Fruit fly (Drosophila melanogaster): ENCODE measurements around the gene Cad96Ca.

The Cad96Ca gene

DNA sequence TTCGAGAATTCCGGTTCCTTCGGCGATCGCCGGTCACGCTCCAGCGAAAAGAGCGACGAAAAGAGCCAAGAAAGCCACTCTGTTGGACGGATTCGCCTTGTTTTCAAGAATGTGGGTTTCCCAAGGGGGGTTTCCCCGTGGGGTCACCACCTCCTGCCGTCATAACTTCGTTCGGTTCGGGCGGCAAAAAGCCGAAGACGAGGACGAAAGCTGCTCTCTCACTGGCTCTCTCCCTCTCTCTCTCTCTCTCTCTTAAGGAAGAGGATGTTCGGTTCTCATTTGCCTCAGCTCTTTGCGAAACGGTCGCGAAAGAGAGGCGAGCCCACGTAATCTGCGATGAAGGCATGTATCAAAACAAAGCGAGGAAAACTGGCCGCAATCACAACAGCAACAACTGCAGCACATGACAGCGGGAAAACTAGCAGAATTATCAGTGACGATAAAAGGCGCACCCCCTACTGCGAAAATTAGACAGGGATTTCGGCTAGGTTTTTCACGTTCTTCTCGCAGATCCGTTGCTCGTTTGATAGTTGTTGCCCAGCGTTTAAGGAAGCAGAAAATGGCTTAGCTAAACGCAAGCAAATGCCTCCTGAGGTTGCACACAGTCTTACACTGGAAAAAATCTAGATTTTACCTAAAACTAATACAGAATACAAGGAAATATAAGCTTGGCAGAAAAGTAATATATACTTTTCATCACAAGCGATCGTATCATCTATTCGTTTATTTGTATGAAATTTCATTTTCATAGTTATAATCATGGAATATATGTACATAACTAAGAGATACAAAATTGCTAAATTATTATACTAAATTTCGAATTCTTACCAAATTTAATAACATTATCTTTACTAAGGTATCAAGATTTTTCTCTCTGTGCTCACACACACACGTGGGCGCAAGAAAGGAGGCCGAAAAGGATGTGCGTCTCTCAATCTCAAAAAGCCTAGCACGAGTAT is 24.3 kb downstream of the Cad96Ca start, which contains the start of gene dan (continued):
- no peak for TF ChIP-seq dm (GFP tag; optimal IDR thresholded peaks at IDR 0.05)
- peak; percentile 26 for TF ChIP-seq az2 (GFP tag; optimal IDR thresholded peaks at IDR 0.05)
- peak; percentile 63 for TF ChIP-seq Ssrp (tag; optimal IDR thresholded peaks at IDR 0.05)
- TF ChIP-seq CG6689 (GFP tag; IDR thresholded peaks at IDR 0.05), result peak; percentile 39
- TF ChIP-seq ara (GFP tag; IDR thresholded peaks at IDR 0.05), result no peak
- TF ChIP-seq CG15269 (tag; optimal IDR thresholded peaks at IDR 0.05), result peak; percentile 51
- TF ChIP-seq ranshi (GFP tag; IDR thresholded peaks at IDR 0.05), result no peak
- no peak for TF ChIP-seq trh (GFP tag; optimal IDR thresholded peaks at IDR 0.05)
- no peak for TF ChIP-seq Ada2b (GFP tag; IDR thresholded peaks at IDR 0.05)
- TF ChIP-seq CG13775 (GFP tag; optimal IDR thresholded peaks at IDR 0.05), result peak; percentile 59
- TF ChIP-seq dati (GFP tag; IDR thresholded peaks at IDR 0.05), result no peak
- no peak for TF ChIP-seq Antp (GFP tag; optimal IDR thresholded peaks at IDR 0.05)
- TF ChIP-seq Dad (GFP tag; optimal IDR thresholded peaks at IDR 0.05), result no peak
- peak; percentile 39 for TF ChIP-seq CG9817 (tag; optimal IDR thresholded peaks at IDR 0.05)
- peak; percentile 77 for TF ChIP-seq CG7556 (GFP tag; optimal IDR thresholded peaks at IDR 0.05)
- TF ChIP-seq CG10959 (GFP tag; IDR thresholded peaks at IDR 0.05), result no peak
- TF ChIP-seq CG9215 (GFP tag; IDR thresholded peaks at IDR 0.05), result no peak
- no peak for TF ChIP-seq CG3847 (GFP tag; IDR thresholded peaks at IDR 0.05)
- TF ChIP-seq CG6765 (GFP tag; optimal IDR thresholded peaks at IDR 0.05), result no peak
- peak; percentile 76 to 77 for TF ChIP-seq Trl (optimal IDR thresholded peaks at IDR 0.05)
- TF ChIP-seq Trl (GFP tag; optimal IDR thresholded peaks at IDR 0.05), result no peak
- TF ChIP-seq fd96Cb (tag; optimal IDR thresholded peaks at IDR 0.05), result peak; percentile 38
- no peak for TF ChIP-seq CG14441 (GFP tag; IDR thresholded peaks at IDR 0.05)
- TF ChIP-seq CG33557 (GFP tag; optimal IDR thresholded peaks at IDR 0.05), result peak; percentile 27
- peak; percentile 68 for TF ChIP-seq grau (tag; optimal IDR thresholded peaks at IDR 0.05)
- peak; percentile 78 for TF ChIP-seq CG17361 (GFP tag; IDR thresholded peaks at IDR 0.05)
- TF ChIP-seq fd3F (GFP tag; optimal IDR thresholded peaks at IDR 0.05), result peak; percentile 16
- TF ChIP-seq CG3163 (GFP tag; optimal IDR thresholded peaks at IDR 0.05), result peak; percentile 65
- TF ChIP-seq ttk (GFP tag; IDR thresholded peaks at IDR 0.05), result no peak
- TF ChIP-seq Blimp-1 (GFP tag; optimal IDR thresholded peaks at IDR 0.05), result peak; percentile 32
- no peak for TF ChIP-seq CG5953 (GFP tag; IDR thresholded peaks at IDR 0.05)
- peak; percentile 5 for TF ChIP-seq CG17385 (GFP tag; optimal IDR thresholded peaks at IDR 0.05)
- TF ChIP-seq CG18262 (tag; optimal IDR thresholded peaks at IDR 0.05), result peak; percentile 74
- TF ChIP-seq luna (GFP tag; optimal IDR thresholded peaks at IDR 0.05), result no peak
- no peak for TF ChIP-seq CG12071 (GFP tag; optimal IDR thresholded peaks at IDR 0.05)
- TF ChIP-seq Hand (GFP tag; optimal IDR thresholded peaks at IDR 0.05), result no peak
- TF ChIP-seq Hey (tag; optimal IDR thresholded peaks at IDR 0.05), result no peak
- TF ChIP-seq E2f2 (GFP tag; IDR thresholded peaks at IDR 0.05), result no peak
- no peak for TF ChIP-seq Neu2 (GFP tag; optimal IDR thresholded peaks at IDR 0.05; ENCODE audit: borderline replicate concordance)
- no peak for TF ChIP-seq CG1529 (GFP tag; optimal IDR thresholded peaks at IDR 0.05)
- peak; percentile 18 for TF ChIP-seq CG2120 (GFP tag; optimal IDR thresholded peaks at IDR 0.05)
- no peak for TF ChIP-seq sisA (GFP tag; IDR thresholded peaks at IDR 0.05)
- peak; percentile 86 for TF ChIP-seq zf30C (GFP tag; optimal IDR thresholded peaks at IDR 0.05)
- TF ChIP-seq CG2712 (tag; optimal IDR thresholded peaks at IDR 0.05), result peak; percentile 66
- TF ChIP-seq CG2678 (tag; optimal IDR thresholded peaks at IDR 0.05), result peak; percentile 68
- TF ChIP-seq unc-4 (GFP tag; IDR thresholded peaks at IDR 0.05; ENCODE audit: partially characterized antibody), result no peak
- TF ChIP-seq CG32767 (GFP tag; IDR thresholded peaks at IDR 0.05), result no peak
- TF ChIP-seq CG4820 (GFP tag; optimal IDR thresholded peaks at IDR 0.05), result peak; percentile 24
- peak; percentile 27 for TF ChIP-seq Sox102F (GFP tag; optimal IDR thresholded peaks at IDR 0.05)
- TF ChIP-seq danr (GFP tag; IDR thresholded peaks at IDR 0.05), result no peak
